Fruit fly (Drosophila melanogaster): ENCODE measurements around the gene CG32447.

CG32447 gene

DNA sequence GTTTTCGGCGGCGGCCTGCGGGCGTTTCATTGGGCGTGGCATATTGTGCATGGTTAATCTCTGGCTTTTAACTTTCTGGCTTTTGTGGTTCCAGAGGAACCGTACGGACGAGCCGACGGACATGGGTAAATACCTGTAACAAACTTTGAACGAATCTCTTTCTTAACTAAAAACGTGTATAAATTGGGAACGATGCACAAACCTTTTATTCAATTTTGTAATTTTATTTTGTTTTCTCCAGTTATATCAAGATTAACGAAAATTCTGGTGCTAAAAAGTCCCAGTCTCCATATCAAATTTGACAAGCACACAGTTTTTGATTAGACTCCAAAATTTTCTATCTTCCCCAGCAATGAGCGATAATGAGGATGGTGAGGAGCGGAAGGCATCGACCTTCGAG, 34.3 kb downstream of the CG32447 start, which contains the start of gene CG11249:
Gene CG11249 (plus strand): TSS at position 301 of the 400 bp plus-strand sequence.
- TF ChIP-seq kay (GFP tag; ENCODE audit: borderline replicate concordance) (no peak), CG11617 (GFP tag; optimal IDR thresholded peaks at IDR 0.05) (no peak), ovo (GFP tag; optimal IDR thresholded peaks at IDR 0.05) (no peak), CG7045 (GFP tag; optimal IDR thresholded peaks at IDR 0.05) (no peak), Hr96 (GFP tag; optimal IDR thresholded peaks at IDR 0.05) (no peak), CG7101 (tag; optimal IDR thresholded peaks at IDR 0.05) (no peak), CG14711 (tag; optimal IDR thresholded peaks at IDR 0.05) (no peak), Clk (GFP tag; optimal IDR thresholded peaks at IDR 0.05) (no peak), CG1620 (GFP tag; optimal IDR thresholded peaks at IDR 0.05) (no peak), CG33017 (tag; optimal IDR thresholded peaks at IDR 0.05) (no peak), CG12768 (GFP tag; optimal IDR thresholded peaks at IDR 0.05) (no peak), tj (GFP tag; optimal IDR thresholded peaks at IDR 0.05) (no peak), pad (GFP tag; optimal IDR thresholded peaks at IDR 0.05) (no peak), CG5204 (GFP tag; optimal IDR thresholded peaks at IDR 0.05) (no peak), cnc (optimal IDR thresholded peaks at IDR 0.05) (no peak), Crg-1 (GFP tag; optimal IDR thresholded peaks at IDR 0.05) (no peak), bab1 (GFP tag; optimal IDR thresholded peaks at IDR 0.05) (no peak), cic (GFP tag; optimal IDR thresholded peaks at IDR 0.05) (no peak)

DNA sequence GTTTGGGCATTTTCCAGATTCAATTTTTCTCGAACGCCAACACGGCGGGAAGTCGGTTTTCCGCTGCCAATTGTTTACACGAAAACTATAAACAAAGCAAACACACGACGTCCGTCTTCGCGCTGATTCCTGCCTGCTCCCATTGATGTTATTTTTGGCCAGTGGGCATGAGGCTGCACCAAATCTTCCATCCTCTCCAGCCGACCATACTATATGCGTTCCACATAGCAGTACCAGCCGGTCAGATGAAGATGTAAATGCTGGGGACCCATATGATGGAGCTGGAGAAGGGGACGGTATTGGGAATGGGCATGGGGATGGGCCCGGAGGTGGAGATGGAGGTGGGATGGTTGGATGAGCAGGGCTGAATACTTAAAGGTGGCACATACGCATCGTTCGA, 38.6 kb downstream of the CG32447 start:
- TF ChIP-seq ovo (GFP tag; optimal IDR thresholded peaks at IDR 0.05) (no peak), kay (GFP tag; ENCODE audit: borderline replicate concordance) (no peak), tj (GFP tag; optimal IDR thresholded peaks at IDR 0.05) (no peak), toe (GFP tag; optimal IDR thresholded peaks at IDR 0.05) (no peak), CG33017 (tag; optimal IDR thresholded peaks at IDR 0.05) (no peak), CG7101 (tag; optimal IDR thresholded peaks at IDR 0.05) (no peak), CG11617 (GFP tag; optimal IDR thresholded peaks at IDR 0.05) (no peak), CG1620 (GFP tag; optimal IDR thresholded peaks at IDR 0.05) (no peak), cnc (optimal IDR thresholded peaks at IDR 0.05) (no peak), CG14711 (tag; optimal IDR thresholded peaks at IDR 0.05) (no peak), Crg-1 (GFP tag; optimal IDR thresholded peaks at IDR 0.05) (no peak), bab1 (GFP tag; optimal IDR thresholded peaks at IDR 0.05) (no peak), Mnt (GFP tag; optimal IDR thresholded peaks at IDR 0.05) (no peak), CG12768 (GFP tag; optimal IDR thresholded peaks at IDR 0.05) (no peak), Clk (GFP tag; optimal IDR thresholded peaks at IDR 0.05) (no peak), pad (GFP tag; optimal IDR thresholded peaks at IDR 0.05) (no peak), Hr96 (GFP tag; optimal IDR thresholded peaks at IDR 0.05) (no peak), CG7045 (GFP tag; optimal IDR thresholded peaks at IDR 0.05) (no peak), CG5204 (GFP tag; optimal IDR thresholded peaks at IDR 0.05) (no peak), cic (GFP tag; optimal IDR thresholded peaks at IDR 0.05) (no peak)

DNA sequence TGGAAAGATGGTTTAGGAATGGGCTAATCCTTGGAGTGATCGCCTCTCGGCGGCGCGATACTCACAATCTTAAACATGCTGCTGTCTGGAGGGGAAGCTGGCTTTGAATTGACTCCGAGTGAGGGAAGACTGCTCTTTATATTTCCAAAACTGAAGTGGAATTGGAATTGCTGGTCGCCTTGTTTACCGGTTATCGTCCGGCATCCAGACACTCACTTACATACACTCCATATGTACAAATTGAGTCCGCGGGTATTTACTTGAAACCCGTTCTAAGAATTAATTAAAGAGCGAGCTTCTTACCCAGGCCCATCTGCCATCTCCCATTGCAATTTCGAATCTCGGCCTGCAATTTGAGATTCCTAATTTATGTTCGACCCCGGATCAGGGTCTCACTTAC, 39.3 kb downstream of the CG32447 start, which contains the start of gene Cpr78E:
Gene Cpr78E (minus strand): TSS at position 101 of the 400 bp plus-strand sequence.
- no peak for TF ChIP-seq Crg-1 (GFP tag; optimal IDR thresholded peaks at IDR 0.05)
- no peak for TF ChIP-seq CG33017 (tag; optimal IDR thresholded peaks at IDR 0.05)
- no peak for TF ChIP-seq tj (GFP tag; optimal IDR thresholded peaks at IDR 0.05)
- TF ChIP-seq CG7045 (GFP tag; optimal IDR thresholded peaks at IDR 0.05): no peak
- no peak for TF ChIP-seq Hr96 (GFP tag; optimal IDR thresholded peaks at IDR 0.05)
- no peak for TF ChIP-seq pad (GFP tag; optimal IDR thresholded peaks at IDR 0.05)
- no peak for TF ChIP-seq ovo (GFP tag; optimal IDR thresholded peaks at IDR 0.05)
- no peak for TF ChIP-seq CG5204 (GFP tag; optimal IDR thresholded peaks at IDR 0.05)
- TF ChIP-seq CG1620 (GFP tag; optimal IDR thresholded peaks at IDR 0.05): no peak
- TF ChIP-seq Clk (GFP tag; optimal IDR thresholded peaks at IDR 0.05): no peak
- no peak for TF ChIP-seq cnc (optimal IDR thresholded peaks at IDR 0.05)
- no peak for TF ChIP-seq CG14711 (tag; optimal IDR thresholded peaks at IDR 0.05)
- TF ChIP-seq bab1 (GFP tag; optimal IDR thresholded peaks at IDR 0.05): no peak
- no peak for TF ChIP-seq kay (GFP tag; ENCODE audit: borderline replicate concordance)
- no peak for TF ChIP-seq toe (GFP tag; optimal IDR thresholded peaks at IDR 0.05)
- no peak for TF ChIP-seq Mnt (GFP tag; optimal IDR thresholded peaks at IDR 0.05)
- no peak for TF ChIP-seq CG12768 (GFP tag; optimal IDR thresholded peaks at IDR 0.05)

DNA sequence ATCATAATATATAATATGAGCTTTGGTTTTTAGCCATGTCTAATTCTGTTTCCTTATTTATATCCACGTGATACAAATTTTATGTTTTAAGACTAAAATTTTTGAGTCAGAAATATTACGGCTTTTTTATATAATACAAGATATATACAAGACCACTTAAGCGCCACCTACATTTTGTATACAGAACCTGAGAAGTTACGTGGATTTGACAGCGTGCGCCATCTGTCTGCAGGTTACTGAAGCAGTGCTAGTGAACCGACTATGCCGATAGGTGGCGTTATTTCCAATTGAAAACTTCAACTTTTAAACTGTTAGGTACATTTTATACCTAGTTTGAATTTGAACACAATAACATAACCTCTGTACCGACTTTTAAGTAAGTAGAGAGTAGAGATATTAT, 53.4 kb downstream of the CG32447 start:
- peak; percentile 0 for TF ChIP-seq ovo (GFP tag; optimal IDR thresholded peaks at IDR 0.05)
- peak; percentile 50 for TF ChIP-seq CG1620 (GFP tag; optimal IDR thresholded peaks at IDR 0.05)
- TF ChIP-seq cic (GFP tag; optimal IDR thresholded peaks at IDR 0.05): no peak
- TF ChIP-seq toe (GFP tag; optimal IDR thresholded peaks at IDR 0.05): peak; percentile 32
- TF ChIP-seq CG5204 (GFP tag; optimal IDR thresholded peaks at IDR 0.05): peak; percentile 47
- peak; percentile 67 for TF ChIP-seq bab1 (GFP tag; optimal IDR thresholded peaks at IDR 0.05)
- TF ChIP-seq Hr96 (GFP tag; optimal IDR thresholded peaks at IDR 0.05): peak; percentile 58
- peak; percentile 10 for TF ChIP-seq kay (GFP tag; ENCODE audit: borderline replicate concordance)
- no peak for TF ChIP-seq CG14711 (tag; optimal IDR thresholded peaks at IDR 0.05)
- TF ChIP-seq Clk (GFP tag; optimal IDR thresholded peaks at IDR 0.05): no peak

DNA sequence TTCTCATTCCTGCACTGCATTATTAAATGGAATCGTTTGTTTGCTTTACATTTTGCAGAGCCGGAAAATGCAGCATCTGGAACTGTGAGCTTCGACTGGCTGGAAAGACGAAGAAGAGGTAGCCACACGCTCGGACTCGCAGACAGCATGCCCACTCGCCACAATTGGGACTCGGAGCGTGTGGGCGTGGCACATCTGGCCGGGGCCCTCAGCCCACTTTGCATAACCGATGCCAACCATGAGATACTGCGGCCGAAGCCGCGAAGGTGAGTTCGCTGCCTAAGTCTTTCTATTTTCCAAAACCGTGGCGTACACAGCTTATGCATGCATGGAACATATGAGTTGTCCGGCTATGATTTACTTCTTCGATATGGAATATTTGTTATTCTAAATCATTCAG, 54.0 kb downstream of the CG32447 start:
- no peak for TF ChIP-seq Crg-1 (GFP tag; optimal IDR thresholded peaks at IDR 0.05)
- TF ChIP-seq kay (GFP tag; ENCODE audit: borderline replicate concordance): no peak
- no peak for TF ChIP-seq cnc (optimal IDR thresholded peaks at IDR 0.05)

DNA sequence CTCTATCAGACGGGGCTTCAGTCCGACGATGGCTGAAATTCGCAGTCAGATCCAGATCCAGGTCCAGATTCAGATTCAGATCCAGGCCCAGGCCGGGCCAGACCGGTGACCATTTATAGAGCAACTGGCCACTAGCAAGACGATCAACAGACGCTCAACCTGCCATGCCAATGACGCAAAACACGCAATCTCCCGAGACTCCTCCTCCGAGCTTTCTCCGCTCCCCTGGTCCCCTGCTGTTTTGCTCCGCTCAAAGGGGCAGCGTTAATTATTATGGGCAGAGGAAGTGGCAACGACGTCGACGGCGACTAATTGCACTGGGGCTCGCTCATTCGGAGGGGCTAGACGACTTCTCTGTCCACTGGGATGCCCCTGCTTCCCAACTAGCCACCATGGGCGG, 54.8 kb downstream of the CG32447 start:
- TF ChIP-seq ovo (GFP tag; optimal IDR thresholded peaks at IDR 0.05): no peak
- TF ChIP-seq Crg-1 (GFP tag; optimal IDR thresholded peaks at IDR 0.05): no peak
- no peak for TF ChIP-seq tj (GFP tag; optimal IDR thresholded peaks at IDR 0.05)
- TF ChIP-seq CG7045 (GFP tag; optimal IDR thresholded peaks at IDR 0.05): no peak
- no peak for TF ChIP-seq cnc (optimal IDR thresholded peaks at IDR 0.05)
- no peak for TF ChIP-seq CG1620 (GFP tag; optimal IDR thresholded peaks at IDR 0.05)
- TF ChIP-seq pad (GFP tag; optimal IDR thresholded peaks at IDR 0.05): no peak
- TF ChIP-seq CG14711 (tag; optimal IDR thresholded peaks at IDR 0.05): no peak
- TF ChIP-seq CG12768 (GFP tag; optimal IDR thresholded peaks at IDR 0.05): no peak
- no peak for TF ChIP-seq bab1 (GFP tag; optimal IDR thresholded peaks at IDR 0.05)
- TF ChIP-seq CG5204 (GFP tag; optimal IDR thresholded peaks at IDR 0.05): no peak

Measured in whole organism, adult.